Fruit fly (Drosophila melanogaster) whole organism, pupa: Measurements from ENCODE around the gene CG32075.

ENCODE experiments used
- CG10348 ChIP-seq: fragments of 200-800 bp; sonication (Bioruptor generic); IDR thresholded peaks from 2 replicates; pipeline ENCODE4 v1.3.6; 2022; ENCODE audit warnings: missing biosample characterization, missing genetic modification characterization
- CG12605 ChIP-seq: fragments of 200-800 bp; sonication (Bioruptor generic); IDR thresholded peaks from 2 replicates; pipeline ENCODE4 v1.3.6; 2022; ENCODE audit warnings: missing biosample characterization, missing genetic modification characterization
- CG13204 ChIP-seq: fragments of 200-800 bp; sonication (Bioruptor generic); optimal IDR thresholded peaks from 2 replicates; lab custom pipeline; 2018; ENCODE audit warnings: missing biosample characterization, mild to moderate bottlenecking, missing genetic modification characterization, moderate library complexity
- CG14655 ChIP-seq: fragments of 200-800 bp; sonication (Bioruptor generic); optimal IDR thresholded peaks from 3 replicates; lab custom pipeline; 2017; ENCODE audit warnings: mild to moderate bottlenecking, missing biosample characterization, missing genetic modification reagents, missing genetic modification characterization
- CG15710 ChIP-seq: fragments of 200-800 bp; sonication (Bioruptor generic); optimal IDR thresholded peaks from 2 replicates; lab custom pipeline; 2018; ENCODE audit warnings: missing biosample characterization, mild to moderate bottlenecking, missing genetic modification characterization, moderate library complexity
- CG17806 ChIP-seq: fragments of 200-800 bp; sonication (Bioruptor generic); optimal IDR thresholded peaks from 2 replicates; lab custom pipeline; 2018; ENCODE audit warnings: missing biosample characterization, mild to moderate bottlenecking, missing genetic modification characterization, moderate library complexity
- CG32121 ChIP-seq: fragments of 200-800 bp; sonication (Bioruptor generic); IDR thresholded peaks from 2 replicates; pipeline ENCODE4 v1.3.6; 2022; ENCODE audit warnings: missing biosample characterization, missing genetic modification characterization
- CG34367 ChIP-seq: fragments of 200-800 bp; sonication (Bioruptor generic); optimal IDR thresholded peaks from 2 replicates; lab custom pipeline; 2018; ENCODE audit warnings: missing biosample characterization, mild to moderate bottlenecking, missing genetic modification characterization
- CG4496 ChIP-seq: fragments of 200-800 bp; sonication (Bioruptor generic); IDR thresholded peaks from 3 replicates; pipeline ENCODE4 v1.3.6; 2022; ENCODE audit warnings: missing biosample characterization, missing genetic modification characterization
- CG8159 ChIP-seq: fragments of 200-800 bp; sonication (Bioruptor generic); optimal IDR thresholded peaks from 3 replicates; lab custom pipeline; 2018; ENCODE audit warnings: missing biosample characterization, mild to moderate bottlenecking, missing genetic modification characterization, moderate library complexity
- CG8301 ChIP-seq: fragments of 200-800 bp; sonication (Bioruptor generic); optimal IDR thresholded peaks from 2 replicates; lab custom pipeline; 2018; ENCODE audit warnings: missing biosample characterization, mild to moderate bottlenecking, missing genetic modification characterization
- CG9948 ChIP-seq: fragments of 200-800 bp; sonication (Bioruptor generic); optimal IDR thresholded peaks from 2 replicates; lab custom pipeline; 2018; ENCODE audit warnings: missing biosample characterization, mild to moderate bottlenecking, missing genetic modification characterization, moderate library complexity
- D1 ChIP-seq: fragments of 200-800 bp; sonication (Bioruptor generic); optimal IDR thresholded peaks from 2 replicates; lab custom pipeline; 2018; ENCODE audit warnings: missing biosample characterization, mild to moderate bottlenecking, missing genetic modification characterization, moderate library complexity
- EcR ChIP-seq: fragments of 200-800 bp; sonication (Bioruptor generic); optimal IDR thresholded peaks from 3 replicates; lab custom pipeline; 2019; ENCODE audit warnings: missing biosample characterization, missing genetic modification characterization, mild to moderate bottlenecking, moderate library complexity, missing genetic modification reagents
- Ets98B ChIP-seq: fragments of 200-800 bp; sonication (Bioruptor generic); IDR thresholded peaks from 2 replicates; pipeline ENCODE4 v1.3.6; 2022; ENCODE audit warnings: missing biosample characterization, missing genetic modification characterization
- Pif1A ChIP-seq: fragments of 200-800 bp; sonication (Bioruptor generic); optimal IDR thresholded peaks from 3 replicates; lab custom pipeline; 2016; ENCODE audit warnings: missing biosample characterization, missing genetic modification characterization
- Pif1B ChIP-seq: fragments of 200-800 bp; sonication (Bioruptor generic); optimal IDR thresholded peaks from 3 replicates; lab custom pipeline; 2016; ENCODE audit warnings: missing biosample characterization, missing genetic modification characterization
- Snoo ChIP-seq: fragments of 200-800 bp; sonication (Bioruptor generic); optimal IDR thresholded peaks from 3 replicates; lab custom pipeline; 2017; ENCODE audit warnings: missing biosample characterization, mild to moderate bottlenecking, missing genetic modification characterization, inconsistent platforms
- fd96Ca ChIP-seq: fragments of 200-800 bp; sonication (Bioruptor generic); IDR thresholded peaks from 3 replicates; pipeline ENCODE4 v1.3.6; 2022; ENCODE audit warnings: missing biosample characterization, missing genetic modification characterization
- gl ChIP-seq: fragments of 200-800 bp; sonication (Bioruptor generic); optimal IDR thresholded peaks from 2 replicates; lab custom pipeline; 2018; ENCODE audit warnings: missing biosample characterization, mild to moderate bottlenecking, missing genetic modification characterization
- rn ChIP-seq: fragments of 200-800 bp; sonication (Bioruptor generic); IDR thresholded peaks from 2 replicates; pipeline ENCODE4 v1.3.6; 2022; ENCODE audit warnings: missing biosample characterization, missing genetic modification characterization

Gene CG32075

dm6 chr3L:11023235-11023634, 41.5 kb downstream of the CG32075 start, which contains the start of gene Fad2:
TSS of gene Fad2 (plus strand) at chr3L:11023535.
- TF ChIP-seq Pif1A (GFP tag; lab: Kevin White, UChicago) (no peak), fd96Ca (GFP tag; lab: Robert Waterston, UW) (no peak), CG4496 (no peak), CG32121 (no peak), CG9948 (tag; lab: Kevin White, UChicago) (no peak), CG14655 (GFP tag; lab: Kevin White, UChicago) (no peak), D1 (tag; lab: Kevin White, UChicago) (no peak)

DNA sequence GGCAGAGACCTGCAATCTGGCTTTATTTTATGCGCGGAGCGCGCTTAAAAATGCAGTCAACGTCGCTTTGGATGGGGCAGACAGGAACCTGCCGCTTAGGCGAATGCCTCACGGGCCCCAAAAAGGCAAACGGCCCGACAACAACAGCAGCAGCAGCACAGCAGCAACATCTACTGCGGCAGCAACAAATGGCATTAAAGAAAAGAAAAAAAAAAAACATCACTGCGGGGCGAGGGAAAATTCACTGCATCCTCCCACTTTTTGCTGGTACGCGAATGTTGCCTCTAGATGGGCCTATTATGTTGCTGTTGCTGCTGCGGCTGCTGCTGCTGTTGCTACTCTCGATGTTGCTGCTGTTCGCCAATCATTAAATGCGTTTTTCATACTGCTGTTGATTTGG, 42.8 kb downstream of the CG32075 start:
- TF ChIP-seq CG15710, result no peak
- TF ChIP-seq CG10348, result 0 out of 2 replicates have a peak, but pooled peaks have one; percentile 26
- TF ChIP-seq fd96Ca (GFP tag; lab: Robert Waterston, UW), result 0 out of 3 replicates have a peak, but pooled peaks have one; percentile 5
- peak; percentile 51 for TF ChIP-seq EcR
- TF ChIP-seq Pif1B, result no peak
- peak; percentile 87 for TF ChIP-seq CG13204 (GFP tag; lab: Kevin White, UChicago)
- no peak for TF ChIP-seq CG12605 (GFP tag; lab: Robert Waterston, UW)
- TF ChIP-seq CG4496, result 0 out of 3 replicates have a peak, but pooled peaks have one; percentile 27
- TF ChIP-seq Pif1A (GFP tag; lab: Kevin White, UChicago), result no peak
- TF ChIP-seq, all 21 proteins: peak for 5

DNA sequence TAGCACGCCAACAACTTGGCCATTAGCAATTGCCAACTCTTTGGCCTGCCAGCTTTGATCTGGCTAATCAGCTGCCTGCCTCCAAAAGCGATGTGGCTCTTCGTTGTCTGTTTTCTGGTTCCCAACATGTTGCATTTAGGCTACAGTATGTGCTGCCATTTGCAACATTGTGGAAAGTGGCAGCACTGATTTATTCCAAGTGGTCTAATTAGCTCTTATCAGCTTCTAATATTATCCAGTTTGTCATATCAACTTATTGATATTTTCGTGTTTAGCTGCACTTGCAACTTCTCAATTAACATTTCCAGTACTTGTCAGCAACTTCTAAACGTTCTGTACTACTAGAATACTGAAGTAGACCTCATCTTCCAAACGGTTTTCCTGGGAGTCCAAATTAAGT, 44.7 kb downstream of the CG32075 start:
- no peak for TF ChIP-seq CG15710
- no peak for TF ChIP-seq D1 (tag; lab: Kevin White, UChicago)
- TF ChIP-seq CG34367 (tag; lab: Kevin White, UChicago), result no peak
- TF ChIP-seq CG14655 (GFP tag; lab: Kevin White, UChicago), result no peak
- TF ChIP-seq CG8159 (tag; lab: Kevin White, UChicago), result no peak
- no peak for TF ChIP-seq Snoo
- TF ChIP-seq CG4496, result no peak
- no peak for TF ChIP-seq gl (tag; lab: Kevin White, UChicago)
- TF ChIP-seq CG12605 (GFP tag; lab: Robert Waterston, UW), result no peak
- TF ChIP-seq CG9948 (tag; lab: Kevin White, UChicago), result no peak
- TF ChIP-seq CG8301 (tag; lab: Kevin White, UChicago), result no peak

DNA sequence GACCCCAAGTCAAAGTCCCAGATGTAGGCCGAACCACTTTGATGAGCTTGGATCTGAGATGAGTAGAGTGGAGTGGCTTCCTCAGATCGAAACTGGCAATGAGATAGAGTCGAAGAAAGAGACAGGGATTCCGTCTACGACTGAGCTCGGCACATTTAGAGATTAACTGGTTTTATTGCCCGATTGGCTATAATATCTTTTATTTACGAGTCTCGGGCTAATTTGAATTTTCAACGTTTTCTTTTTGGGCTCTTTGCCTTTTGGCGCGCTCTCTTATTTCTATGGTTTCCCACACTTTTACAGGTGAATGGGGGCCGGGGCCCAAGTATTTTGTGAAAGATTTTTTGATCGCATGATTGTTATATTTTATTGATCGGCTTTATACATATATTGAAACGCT, 49.5 kb downstream of the CG32075 start:
- TF ChIP-seq CG15710, result no peak
- TF ChIP-seq CG14655 (GFP tag; lab: Kevin White, UChicago), result no peak
- no peak for TF ChIP-seq CG13204 (GFP tag; lab: Kevin White, UChicago)
- no peak for TF ChIP-seq CG32121
- TF ChIP-seq CG8159 (tag; lab: Kevin White, UChicago), result no peak
- no peak for TF ChIP-seq Snoo
- no peak for TF ChIP-seq CG34367 (tag; lab: Kevin White, UChicago)
- no peak for TF ChIP-seq Pif1B
- no peak for TF ChIP-seq CG9948 (tag; lab: Kevin White, UChicago)
- no peak for TF ChIP-seq fd96Ca (GFP tag; lab: Robert Waterston, UW)
- TF ChIP-seq EcR, result no peak
- TF ChIP-seq CG4496, result no peak
- TF ChIP-seq Pif1A (GFP tag; lab: Kevin White, UChicago), result no peak
- no peak for TF ChIP-seq D1 (tag; lab: Kevin White, UChicago)
- TF ChIP-seq CG10348, result no peak
- TF ChIP-seq rn (GFP tag; lab: Robert Waterston, UW), result no peak
- TF ChIP-seq CG17806 (tag; lab: Kevin White, UChicago), result no peak
- TF ChIP-seq gl (tag; lab: Kevin White, UChicago), result no peak
- no peak for TF ChIP-seq Ets98B
- TF ChIP-seq CG12605 (GFP tag; lab: Robert Waterston, UW), result no peak
